Fruit fly (Drosophila melanogaster): ENCODE data around the gene mRpL38.

DNA sequence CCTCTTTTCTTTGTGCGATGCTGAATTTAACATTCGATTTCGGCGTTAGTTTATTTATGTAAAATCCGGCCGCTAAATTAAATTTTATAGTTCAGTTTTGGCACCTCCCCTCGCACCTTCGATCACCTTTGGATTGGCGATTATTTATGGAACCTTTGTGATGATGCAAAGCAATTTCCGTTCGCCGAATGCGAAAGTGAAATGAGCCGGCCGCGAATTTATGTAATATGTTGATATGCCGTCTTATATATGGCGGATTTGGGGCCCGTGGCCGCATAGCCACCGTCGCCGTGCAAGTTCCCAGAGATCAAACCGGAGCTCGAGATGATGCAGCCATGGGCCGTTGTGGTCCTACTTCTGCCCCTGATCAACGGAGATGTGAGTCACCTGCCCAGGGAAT is 49.5 kb upstream of the mRpL38 start, which contains the start of gene CG11581:
- no peak for TF ChIP-seq CG8632 (GFP tag; optimal IDR thresholded peaks at IDR 0.05)
- TF ChIP-seq Eip93F (GFP tag; optimal IDR thresholded peaks at IDR 0.05): no peak
- no peak for TF ChIP-seq Sox15 (GFP tag; optimal IDR thresholded peaks at IDR 0.05)
- TF ChIP-seq Eip75B (GFP tag; optimal IDR thresholded peaks at IDR 0.05): no peak
- no peak for TF ChIP-seq CG1621 (tag; optimal IDR thresholded peaks at IDR 0.05)
- TF ChIP-seq lz (GFP tag; optimal IDR thresholded peaks at IDR 0.05): no peak
- no peak for TF ChIP-seq topi (GFP tag; optimal IDR thresholded peaks at IDR 0.05)
- TF ChIP-seq vri (GFP tag; optimal IDR thresholded peaks at IDR 0.05): no peak
- TF ChIP-seq Ets21C (GFP tag; optimal IDR thresholded peaks at IDR 0.05): no peak
- TF ChIP-seq Gug (GFP tag; IDR thresholded peaks at IDR 0.05): no peak
- TF ChIP-seq Lpt (GFP tag; optimal IDR thresholded peaks at IDR 0.05): no peak

Measured in whole organism, prepupa.